Fruit fly (Drosophila melanogaster): ENCODE data around the gene Gas41.

Gas41 gene

dm6 chr2L:6960165-6960564 is 10.2 kb upstream of the Gas41 start, which contains the start of the genes Atac1 and Hmgcl (continued):
- TF ChIP-seq pita (GFP tag; optimal IDR thresholded peaks at IDR 0.05) (no peak), crc (GFP tag; optimal IDR thresholded peaks at IDR 0.05) (no peak), row (GFP tag; IDR thresholded peaks at IDR 0.05) (peak; percentile 9; the same call in 1 of the 3 replicates), CG10321 (GFP tag; IDR thresholded peaks at IDR 0.05) (no peak), h (optimal IDR thresholded peaks at IDR 0.05) (no peak), Sry-δ (GFP tag; optimal IDR thresholded peaks at IDR 0.05) (peak; percentile 76), CG17385 (GFP tag; optimal IDR thresholded peaks at IDR 0.05) (peak; percentile 89), CG8944 (GFP tag; optimal IDR thresholded peaks at IDR 0.05) (no peak), NfI (GFP tag; optimal IDR thresholded peaks at IDR 0.05) (no peak), Dll (GFP tag; IDR thresholded peaks at IDR 0.05; ENCODE audit: partially characterized antibody) (peak; percentile 68), CG15479 (GFP tag; optimal IDR thresholded peaks at IDR 0.05) (no peak), Dref (GFP tag; IDR thresholded peaks at IDR 0.05) (peak; percentile 65), z (GFP tag; IDR thresholded peaks at IDR 0.05) (no peak), sens (GFP tag) (peak; percentile 5), CG2116 (GFP tag; optimal IDR thresholded peaks at IDR 0.05) (peak; percentile 14), H15 (GFP tag; IDR thresholded peaks at IDR 0.05) (no peak), MESR4 (GFP tag; optimal IDR thresholded peaks at IDR 0.05) (peak; percentile 42), Trl (optimal IDR thresholded peaks at IDR 0.05) (no peak), Trl (GFP tag; optimal IDR thresholded peaks at IDR 0.05) (no peak)

- TF ChIP-seq Atf6 (GFP tag; IDR thresholded peaks at IDR 0.05) (no peak), CG11504 (tag; optimal IDR thresholded peaks at IDR 0.05) (no peak), Hey (tag; optimal IDR thresholded peaks at IDR 0.05) (no peak), CG8924 (tag; optimal IDR thresholded peaks at IDR 0.05) (no peak), CG9817 (tag; optimal IDR thresholded peaks at IDR 0.05) (peak; percentile 41), Tbp (GFP tag; optimal IDR thresholded peaks at IDR 0.05) (no peak), CG32532 (GFP tag; IDR thresholded peaks at IDR 0.05) (peak; percentile 56; the same call in 1 of the 2 replicates), fd64A (GFP tag; optimal IDR thresholded peaks at IDR 0.05) (no peak), pum (GFP tag; optimal IDR thresholded peaks at IDR 0.05) (peak; percentile 5), Awh (GFP tag; IDR thresholded peaks at IDR 0.05) (no peak), zen2 (GFP tag; IDR thresholded peaks at IDR 0.05; ENCODE audit: partially characterized antibody) (peak; percentile 40; the same call in 1 of the 3 replicates), Neu2 (GFP tag; optimal IDR thresholded peaks at IDR 0.05; ENCODE audit: borderline replicate concordance) (no peak), abd-A (tag; optimal IDR thresholded peaks at IDR 0.05) (no peak), Atf3 (GFP tag; optimal IDR thresholded peaks at IDR 0.05) (no peak), nom (GFP tag; optimal IDR thresholded peaks at IDR 0.05) (peak; percentile 11), CTCF (GFP tag; optimal IDR thresholded peaks at IDR 0.05) (no peak), CG10959 (GFP tag; IDR thresholded peaks at IDR 0.05) (no peak), CG7556 (GFP tag; optimal IDR thresholded peaks at IDR 0.05) (no peak), CG6654 (GFP tag; optimal IDR thresholded peaks at IDR 0.05) (no peak), sisA (GFP tag; IDR thresholded peaks at IDR 0.05) (no peak), Adf1 (GFP tag; IDR thresholded peaks at IDR 0.05) (peak; percentile 71), fd102C (GFP tag; optimal IDR thresholded peaks at IDR 0.05) (no peak), CG16815 (GFP tag; optimal IDR thresholded peaks at IDR 0.05) (no peak), CG1024 (GFP tag; IDR thresholded peaks at IDR 0.05) (no peak), ttk (GFP tag; IDR thresholded peaks at IDR 0.05) (no peak), z (GFP tag; IDR thresholded peaks at IDR 0.05) (no peak), odd (GFP tag; optimal IDR thresholded peaks at IDR 0.05) (no peak), CG9932 (GFP tag; IDR thresholded peaks at IDR 0.05) (peak; percentile 61), sqz (GFP tag; optimal IDR thresholded peaks at IDR 0.05) (no peak), Hr51 (GFP tag; optimal IDR thresholded peaks at IDR 0.05) (peak in 1 of 2 experiments; percentile 1), Fer2 (tag; optimal IDR thresholded peaks at IDR 0.05) (no peak), CG32772 (GFP tag; IDR thresholded peaks at IDR 0.05) (0 out of 2 replicates have a peak, but pooled peaks have one; percentile 6), grau (tag; optimal IDR thresholded peaks at IDR 0.05) (no peak), p53 (GFP tag; optimal IDR thresholded peaks at IDR 0.05) (no peak), H2.0 (GFP tag; IDR thresholded peaks at IDR 0.05) (no peak)
Measured at dm6 chr2L:6956725-6957124, 6.7 kb upstream of the Gas41 start, which contains the start of the genes CG13775 and CG3430. CG13775 (minus strand) TSS chr2L:6956950. CG3430 (plus strand) TSS chr2L:6957008.

All from whole organism, embryonic.